Worm (Caenorhabditis elegans) whole organism, young adult: Measurements from ENCODE around the gene qdpr-1.

Experiments used
- C06A6.2 ChIP-seq: fragments of 200-800 bp; sonication (Bioruptor generic); conservative IDR thresholded peaks from 2 replicates; pipeline ENCODE4 v1.3.6; 2022; ENCODE audit warnings: missing genetic modification characterization, missing compliant biosample characterization
- D2030.7 ChIP-seq: fragments of 200-800 bp; sonication (Bioruptor generic); IDR thresholded peaks from 2 replicates; pipeline ENCODE4 v1.3.6; 2022; ENCODE audit warnings: missing genetic modification reagents, missing genetic modification characterization, missing compliant biosample characterization
- F23B12.7 ChIP-seq: sonication (generic microtip); optimal IDR thresholded peaks from 2 replicates; lab custom pipeline; 2017; ENCODE audit warnings: missing genetic modification characterization, mild to moderate bottlenecking, missing compliant biosample characterization, antibody characterized with exemption, moderate library complexity; ENCODE audit not compliant: insufficient read depth
- F39B2.1 ChIP-seq: fragments of 200-800 bp; sonication (Bioruptor generic); IDR thresholded peaks from 2 replicates; pipeline ENCODE4 v1.3.6; 2022; ENCODE audit warnings: missing genetic modification reagents, missing genetic modification characterization, missing compliant biosample characterization
- F49E8.2 ChIP-seq: sonication (generic microtip); optimal IDR thresholded peaks from 3 replicates; lab custom pipeline; 2017; ENCODE audit warnings: missing genetic modification characterization, mild to moderate bottlenecking, missing compliant biosample characterization, antibody characterized with exemption, moderate library complexity; ENCODE audit not compliant: insufficient read depth
- F52B5.7 ChIP-seq: sonication (generic microtip); optimal IDR thresholded peaks from 2 replicates; lab custom pipeline; 2016; ENCODE audit warnings: mild to moderate bottlenecking, missing genetic modification characterization, missing compliant biosample characterization
- F55B11.4 ChIP-seq: sonication (generic microtip); optimal IDR thresholded peaks from 2 replicates; lab custom pipeline; 2016; ENCODE audit warnings: missing compliant biosample characterization, missing genetic modification characterization, borderline replicate concordance; ENCODE audit not compliant: insufficient read depth
- T07F8.4 ChIP-seq: sonication (generic microtip); optimal IDR thresholded peaks from 2 replicates; lab custom pipeline; 2016; ENCODE audit warnings: mild to moderate bottlenecking, missing genetic modification characterization, moderate library complexity, missing compliant biosample characterization
- Y53F4B.3 ChIP-seq: fragments of 200-800 bp; sonication (Bioruptor generic); IDR thresholded peaks from 2 replicates; pipeline ENCODE4 v1.3.6; 2022; ENCODE audit warnings: missing genetic modification reagents, missing genetic modification characterization, missing compliant biosample characterization
- Y53G8AR.9 ChIP-seq: fragments of 200-800 bp; sonication (Bioruptor generic); conservative IDR thresholded peaks from 2 replicates; pipeline ENCODE4 v1.3.6; 2022; ENCODE audit warnings: missing genetic modification reagents, missing genetic modification characterization, missing compliant biosample characterization
- akir-1 ChIP-seq: fragments of 200-800 bp; sonication (Bioruptor generic); optimal IDR thresholded peaks from 2 replicates; lab custom pipeline; 2018; ENCODE audit warnings: mild to moderate bottlenecking, missing genetic modification characterization, moderate library complexity, missing compliant biosample characterization
- attf-3 ChIP-seq: fragments of 200-800 bp; sonication (Bioruptor generic); conservative IDR thresholded peaks from 2 replicates; pipeline ENCODE4 v1.3.6; 2022; ENCODE audit warnings: missing genetic modification reagents, missing genetic modification characterization, missing compliant biosample characterization
- attf-5 ChIP-seq: fragments of 200-800 bp; sonication (Bioruptor generic); optimal IDR thresholded peaks from 2 replicates; lab custom pipeline; 2018; ENCODE audit warnings: mild to moderate bottlenecking, missing genetic modification characterization, missing compliant biosample characterization
- cebp-1 ChIP-seq, 2 experiments: fragments of 200-800 bp in 1 of 2; sonication (Bioruptor generic) in 1 of 2; sonication (generic microtip) in 1 of 2; IDR thresholded peaks in 1 of 2; optimal IDR thresholded peaks in 1 of 2; 2 replicates each; pipeline versions ENCODE4 v1.3.6 to Lab custom; 2017 to 2022; ENCODE audit warnings: missing compliant biosample characterization in 2 of 2, missing genetic modification characterization in 2 of 2, mild to moderate bottlenecking in 1 of 2, missing genetic modification reagents in 1 of 2, moderate library complexity in 1 of 2
- ceh-100 ChIP-seq: fragments of 200-800 bp; sonication (Bioruptor generic); IDR thresholded peaks from 2 replicates; pipeline ENCODE4 v1.3.6; 2022; ENCODE audit warnings: missing genetic modification reagents, missing genetic modification characterization, missing compliant biosample characterization
- ceh-27 ChIP-seq: fragments of 200-800 bp; sonication (Bioruptor generic); optimal IDR thresholded peaks from 2 replicates; lab custom pipeline; 2018; ENCODE audit warnings: mild to moderate bottlenecking, missing genetic modification characterization, moderate library complexity, missing compliant biosample characterization
- dpff-1 ChIP-seq: sonication (generic microtip); optimal IDR thresholded peaks from 2 replicates; lab custom pipeline; 2017; ENCODE audit warnings: mild to moderate bottlenecking, missing genetic modification characterization, missing compliant biosample characterization
- dpl-1 ChIP-seq: fragments of 150-350 bp; optimal IDR thresholded peaks from 2 replicates; lab custom pipeline; 2014; ENCODE audit warnings: missing biosample characterization, missing genetic modification reagents, missing genetic modification characterization
- efl-1 ChIP-seq: fragments of 150-350 bp; optimal IDR thresholded peaks from 2 replicates; lab custom pipeline; 2014; ENCODE audit warnings: missing biosample characterization, missing genetic modification reagents, missing genetic modification characterization
- egrh-3 ChIP-seq: fragments of 200-800 bp; sonication (Bioruptor generic); IDR thresholded peaks from 2 replicates; pipeline ENCODE4 v1.3.6; 2022; ENCODE audit warnings: missing genetic modification reagents, missing genetic modification characterization, missing compliant biosample characterization
- ets-4 ChIP-seq: fragments of 200-800 bp; sonication (Bioruptor generic); optimal IDR thresholded peaks from 2 replicates; lab custom pipeline; 2018; ENCODE audit warnings: mild to moderate bottlenecking, missing genetic modification characterization, missing compliant biosample characterization
- fkh-3 ChIP-seq: sonication (generic microtip); optimal IDR thresholded peaks from 2 replicates; lab custom pipeline; 2016; ENCODE audit warnings: mild to moderate bottlenecking, missing genetic modification characterization, missing compliant biosample characterization
- him-1 ChIP-seq: sonication (generic microtip); optimal IDR thresholded peaks from 2 replicates; lab custom pipeline; 2016; ENCODE audit warnings: missing genotype, missing genetic modification reagents, missing genetic modification characterization, missing compliant biosample characterization
- hlh-26 ChIP-seq: fragments of 200-800 bp; sonication (Bioruptor generic); conservative IDR thresholded peaks from 2 replicates; pipeline ENCODE4 v1.3.6; 2022; ENCODE audit warnings: missing genetic modification reagents, missing genetic modification characterization, missing compliant biosample characterization
- hrde-1 ChIP-seq: sonication (generic microtip); optimal IDR thresholded peaks from 2 replicates; lab custom pipeline; 2016; ENCODE audit warnings: missing genetic modification characterization, mild to moderate bottlenecking, missing compliant biosample characterization, moderate library complexity, missing genotype, missing genetic modification reagents, borderline replicate concordance
- lin-26 ChIP-seq: fragments of 200-800 bp; sonication (Bioruptor generic); IDR thresholded peaks from 2 replicates; pipeline ENCODE4 v1.3.6; 2022; ENCODE audit warnings: missing genetic modification reagents, missing genetic modification characterization, missing compliant biosample characterization
- lin-40 ChIP-seq: sonication (generic microtip); optimal IDR thresholded peaks from 2 replicates; lab custom pipeline; 2016; ENCODE audit warnings: missing genetic modification characterization, mild to moderate bottlenecking, missing compliant biosample characterization, missing genotype, missing genetic modification reagents
- lsy-27 ChIP-seq: sonication (generic microtip); optimal IDR thresholded peaks from 2 replicates; lab custom pipeline; 2017; ENCODE audit warnings: missing genetic modification characterization, mild to moderate bottlenecking, missing compliant biosample characterization, antibody characterized with exemption, missing genotype, borderline replicate concordance; ENCODE audit not compliant: insufficient read depth
- madf-10 ChIP-seq: sonication (generic microtip); optimal IDR thresholded peaks from 2 replicates; lab custom pipeline; 2016; ENCODE audit warnings: mild to moderate bottlenecking, missing genetic modification characterization, missing compliant biosample characterization
- madf-6 ChIP-seq: fragments of 200-800 bp; sonication (Bioruptor generic); IDR thresholded peaks from 2 replicates; pipeline ENCODE4 v1.3.6; 2022; ENCODE audit warnings: missing genetic modification reagents, missing genetic modification characterization, missing compliant biosample characterization
- mxl-1 ChIP-seq: sonication (generic microtip); optimal IDR thresholded peaks from 2 replicates; lab custom pipeline; 2016; ENCODE audit warnings: missing genetic modification characterization, missing compliant biosample characterization
- nfya-2 ChIP-seq: fragments of 200-800 bp; sonication (Bioruptor generic); IDR thresholded peaks from 2 replicates; pipeline ENCODE4 v1.3.6; 2022; ENCODE audit warnings: missing genetic modification reagents, missing genetic modification characterization, missing compliant biosample characterization
- nfyb-1 ChIP-seq: fragments of 200-800 bp; sonication (Bioruptor generic); IDR thresholded peaks from 2 replicates; pipeline ENCODE4 v1.3.6; 2022; ENCODE audit warnings: missing genetic modification reagents, missing genetic modification characterization, missing compliant biosample characterization
- nhr-27 ChIP-seq: fragments of 200-800 bp; sonication (Bioruptor generic); optimal IDR thresholded peaks from 2 replicates; lab custom pipeline; 2018; ENCODE audit warnings: mild to moderate bottlenecking, missing genetic modification characterization, moderate library complexity, missing compliant biosample characterization
- nhr-80 ChIP-seq: sonication (generic microtip); optimal IDR thresholded peaks from 2 replicates; lab custom pipeline; 2016; ENCODE audit warnings: missing genetic modification characterization, missing compliant biosample characterization
- nhr-90 ChIP-seq: sonication (generic microtip); optimal IDR thresholded peaks from 2 replicates; lab custom pipeline; 2016; ENCODE audit warnings: missing genotype, mild to moderate bottlenecking, missing genetic modification characterization, missing compliant biosample characterization
- pbrm-1 ChIP-seq: fragments of 200-800 bp; sonication (Bioruptor generic); IDR thresholded peaks from 2 replicates; pipeline ENCODE4 v1.3.6; 2022; ENCODE audit warnings: missing genetic modification reagents, missing genetic modification characterization, missing compliant biosample characterization
- pha-4 ChIP-seq: fragments of 150-350 bp; sonication (generic microtip); optimal IDR thresholded peaks from 2 replicates; lab custom pipeline; 2014; ENCODE audit warnings: missing biosample characterization, missing genetic modification reagents, missing genetic modification characterization
- rcor-1 ChIP-seq: fragments of 200-800 bp; sonication (Bioruptor generic); IDR thresholded peaks from 2 replicates; pipeline ENCODE4 v1.3.6; 2022; ENCODE audit warnings: missing genetic modification reagents, missing genetic modification characterization, missing compliant biosample characterization
- snpc-1.1 ChIP-seq: sonication (generic microtip); optimal IDR thresholded peaks from 2 replicates; lab custom pipeline; 2017; ENCODE audit warnings: missing genetic modification characterization, mild to moderate bottlenecking, missing compliant biosample characterization, antibody characterized with exemption, moderate library complexity, missing genotype, missing genetic modification reagents; ENCODE audit not compliant: insufficient read depth
- somi-1 ChIP-seq: fragments of 200-800 bp; sonication (Bioruptor generic); optimal IDR thresholded peaks from 2 replicates; lab custom pipeline; 2018; ENCODE audit warnings: mild to moderate bottlenecking, missing genetic modification characterization, missing compliant biosample characterization
- tlf-1 ChIP-seq: fragments of 200-800 bp; sonication (Bioruptor generic); optimal IDR thresholded peaks from 2 replicates; lab custom pipeline; 2018; ENCODE audit warnings: mild to moderate bottlenecking, missing genetic modification characterization, missing compliant biosample characterization
- unc-130 ChIP-seq: sonication (generic microtip); optimal IDR thresholded peaks from 2 replicates; lab custom pipeline; 2016; ENCODE audit warnings: missing genetic modification reagents, missing genetic modification characterization, missing compliant biosample characterization
- unc-62 ChIP-seq: fragments of 150-350 bp; optimal IDR thresholded peaks from 2 replicates; lab custom pipeline; 2014; ENCODE audit warnings: missing biosample characterization, missing genetic modification reagents, missing genetic modification characterization
- zim-3 ChIP-seq: sonication (generic microtip); optimal IDR thresholded peaks from 2 replicates; lab custom pipeline; 2017; ENCODE audit warnings: mild to moderate bottlenecking, missing genetic modification characterization, moderate library complexity, missing compliant biosample characterization
- ztf-18 ChIP-seq: sonication (generic microtip); optimal IDR thresholded peaks from 2 replicates; lab custom pipeline; 2016; ENCODE audit warnings: missing genotype, mild to moderate bottlenecking, missing genetic modification characterization, missing compliant biosample characterization
- ztf-22 ChIP-seq: fragments of 200-800 bp; sonication (Bioruptor generic); optimal IDR thresholded peaks from 2 replicates; lab custom pipeline; 2018; ENCODE audit warnings: mild to moderate bottlenecking, missing genetic modification characterization, moderate library complexity, missing compliant biosample characterization
- ztf-25 ChIP-seq: fragments of 200-800 bp; sonication (Bioruptor generic); IDR thresholded peaks from 2 replicates; pipeline ENCODE4 v1.3.6; 2022; ENCODE audit warnings: missing genetic modification reagents, missing genetic modification characterization, missing compliant biosample characterization

Gene qdpr-1

ce11 chrIII:13423414-13423813, 29.7 kb downstream of the qdpr-1 start, which contains the start of gene exo-1 (continued):
- TF ChIP-seq F55B11.4 = no peak
- peak; percentile 46 for TF ChIP-seq ceh-27 (GFP tag; lab: Kevin White, UChicago)
- TF ChIP-seq ets-4 (GFP tag; lab: Kevin White, UChicago) = no peak
- no peak for TF ChIP-seq madf-6 (GFP tag; lab: Robert Waterston, UW)
- peak; percentile 95 for TF ChIP-seq F23B12.7 (tag; lab: Kevin White, UChicago)
- no peak for TF ChIP-seq nhr-90 (tag; lab: Kevin White, UChicago)
- TF ChIP-seq snpc-1.1 (tag; lab: Kevin White, UChicago) = no peak
- TF ChIP-seq madf-10 (tag; lab: Kevin White, UChicago) = no peak
- TF ChIP-seq egrh-3 (GFP tag; lab: Robert Waterston, UW) = 0 out of 2 replicates have a peak, but pooled peaks have one; percentile 18
- TF ChIP-seq attf-3 (GFP tag; lab: Robert Waterston, UW) = 0 out of 2 replicates have a peak, but pooled peaks have one; percentile 20
- TF ChIP-seq rcor-1 (GFP tag; lab: Robert Waterston, UW) = no peak
- no peak for TF ChIP-seq F52B5.7 (tag; lab: Kevin White, UChicago)
- peak; percentile 68 for TF ChIP-seq D2030.7 (GFP tag; lab: Robert Waterston, UW)
- no peak for TF ChIP-seq F39B2.1 (GFP tag; lab: Robert Waterston, UW)
- peak; percentile 78 for TF ChIP-seq attf-5 (GFP tag; lab: Kevin White, UChicago)
- no peak for TF ChIP-seq Y53F4B.3
- no peak for TF ChIP-seq T07F8.4 (tag; lab: Kevin White, UChicago)
- no peak for TF ChIP-seq pha-4 (tag; lab: Kevin White, UChicago)
- no peak for TF ChIP-seq unc-62 (GFP tag; lab: Kevin White, UChicago)
- no peak for TF ChIP-seq F49E8.2 (tag; lab: Kevin White, UChicago)
- TF ChIP-seq nhr-27 (tag; lab: Kevin White, UChicago) = no peak
- TF ChIP-seq nfya-2 (GFP tag; lab: Robert Waterston, UW) = no peak
- no peak for TF ChIP-seq dpff-1 (tag; lab: Kevin White, UChicago)
- TF ChIP-seq dpl-1 = peak; percentile 80
- no peak for TF ChIP-seq mxl-1 (tag; lab: Kevin White, UChicago)
- peak; percentile 41 for TF ChIP-seq ztf-18 (tag; lab: Kevin White, UChicago)
- TF ChIP-seq hrde-1 (tag; lab: Kevin White, UChicago) = no peak
- TF ChIP-seq efl-1 = peak; percentile 77
- TF ChIP-seq C06A6.2 = no peak
- TF ChIP-seq unc-130 (GFP tag; lab: Kevin White, UChicago) = peak; percentile 53
- TF ChIP-seq ceh-100 = peak; percentile 95
- no peak for TF ChIP-seq pbrm-1 (GFP tag; lab: Robert Waterston, UW)
- no peak for TF ChIP-seq hlh-26 (GFP tag; lab: Robert Waterston, UW)
- TF ChIP-seq cebp-1 (GFP tag; IDR thresholded peaks at IDR 0.05; lab: Robert Waterston, UW) = no peak
- no peak for TF ChIP-seq cebp-1 (tag; optimal IDR thresholded peaks at IDR 0.05; lab: Kevin White, UChicago)
- TF ChIP-seq akir-1 (GFP tag; lab: Kevin White, UChicago) = no peak
- no peak for TF ChIP-seq lin-26
- TF ChIP-seq ztf-22 = no peak
- no peak for TF ChIP-seq ztf-25
- TF ChIP-seq somi-1 = no peak
- TF ChIP-seq lin-40 = no peak
- TF ChIP-seq Y53G8AR.9 (GFP tag; lab: Robert Waterston, UW) = no peak
- no peak for TF ChIP-seq zim-3 (tag; lab: Kevin White, UChicago)
- no peak for TF ChIP-seq tlf-1 (GFP tag; lab: Kevin White, UChicago)
- peak; percentile 4 for TF ChIP-seq him-1
- no peak for TF ChIP-seq fkh-3 (tag; lab: Kevin White, UChicago)
- peak; percentile 36 for TF ChIP-seq nhr-80
- TF ChIP-seq nfyb-1 (GFP tag; lab: Robert Waterston, UW) = no peak
- TF ChIP-seq lsy-27 (tag; lab: Kevin White, UChicago) = no peak
